Fruit fly (Drosophila melanogaster) Kc167 (cell line): Measurements from ENCODE around the gene CG10348.

Experiments
- Myc ChIP-seq: fragments of >200 bp; optimal IDR thresholded peaks from 2 replicates; lab custom pipeline; 2017; ENCODE audit warnings: missing external identifiers
- Sin3A ChIP-seq: fragments of >200 bp; optimal IDR thresholded peaks from 2 replicates; lab custom pipeline; 2018; ENCODE audit warnings: missing external identifiers
- h ChIP-seq: fragments of >200 bp; optimal IDR thresholded peaks from 3 replicates; lab custom pipeline; 2018; ENCODE audit warnings: missing external identifiers
- psq ChIP-seq: fragments of >200 bp; optimal IDR thresholded peaks from 2 replicates; lab custom pipeline; 2017; ENCODE audit warnings: missing external identifiers
- ttk ChIP-seq: sonication (Bioruptor generic); optimal IDR thresholded peaks from 2 replicates; lab custom pipeline; 2017; ENCODE audit warnings: missing external identifiers

- TF ChIP-seq h (lab: Kevin White, UChicago) (no peak), psq (no peak), ttk (lab: Kevin White, UChicago) (no peak), Sin3A (no peak), Myc (no peak)
Observed at dm6 chr2L:18775274-18775673, 43.0 kb upstream of the CG10348 start.
